Worm (Caenorhabditis elegans): ENCODE results near the gene T06A1.5.

The T06A1.5 gene

DNA sequence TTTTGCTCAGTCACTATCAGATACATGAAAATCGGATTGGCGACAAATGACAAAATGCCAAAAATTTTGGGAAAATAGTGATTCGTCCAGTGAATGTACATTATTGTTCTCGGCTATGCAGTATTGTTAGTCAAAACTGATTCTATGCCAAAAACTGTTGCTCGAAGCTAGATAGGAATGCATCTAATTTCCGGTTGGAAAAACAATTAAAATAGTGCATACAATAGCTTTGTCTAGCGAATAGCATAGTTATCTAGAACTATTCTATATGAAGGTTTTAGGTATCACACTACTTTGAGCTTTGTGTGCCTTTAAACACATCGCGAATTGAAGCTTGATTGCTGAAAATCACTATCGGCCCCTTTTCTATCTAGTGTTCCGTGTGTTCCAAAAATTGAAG is 37.8 kb downstream of the T06A1.5 start, which contains the start of gene srj-15:
TSS of gene srj-15 (minus strand) at position 101 of the 400 bp plus-strand sequence.
- TF ChIP-seq fkh-4 (tag; optimal IDR thresholded peaks at IDR 0.05; ENCODE audit: borderline replicate concordance) = no peak
- TF ChIP-seq tbx-2 (tag; optimal IDR thresholded peaks at IDR 0.05) = no peak
- TF ChIP-seq ceh-88 (GFP tag; IDR thresholded peaks at IDR 0.05) = no peak
- no peak for TF ChIP-seq snu-23 (GFP tag; optimal IDR thresholded peaks at IDR 0.05)
- TF ChIP-seq pag-3 (tag; optimal IDR thresholded peaks at IDR 0.05; ENCODE audit: borderline replicate concordance, insufficient read depth) = no peak
- no peak for TF ChIP-seq mep-1 (tag; optimal IDR thresholded peaks at IDR 0.05)
- no peak for TF ChIP-seq sox-4 (tag; optimal IDR thresholded peaks at IDR 0.05)
- no peak for TF ChIP-seq F16B12.6 (tag; optimal IDR thresholded peaks at IDR 0.05)
- TF ChIP-seq lir-3 (tag; optimal IDR thresholded peaks at IDR 0.05; ENCODE audit: poor library complexity) = no peak
- no peak for TF ChIP-seq lin-13 (GFP tag; optimal IDR thresholded peaks at IDR 0.05)
- no peak for TF ChIP-seq zag-1 (tag; optimal IDR thresholded peaks at IDR 0.05)
- TF ChIP-seq nhr-47 (tag; optimal IDR thresholded peaks at IDR 0.05) = no peak
- TF ChIP-seq ets-5 (GFP tag; IDR thresholded peaks at IDR 0.05) = no peak
- no peak for TF ChIP-seq egl-13 (tag; optimal IDR thresholded peaks at IDR 0.05)
- TF ChIP-seq lin-39 (tag; optimal IDR thresholded peaks at IDR 0.05) = no peak
- no peak for TF ChIP-seq aha-1 (tag; optimal IDR thresholded peaks at IDR 0.05)

- TF ChIP-seq skn-1 (tag; optimal IDR thresholded peaks at IDR 0.05) (no peak), nhr-84 (tag; optimal IDR thresholded peaks at IDR 0.05) (no peak), egl-27 (tag; optimal IDR thresholded peaks at IDR 0.05) (no peak), nhr-19 (GFP tag; conservative IDR thresholded peaks at IDR 0.05) (no peak), dsc-1 (tag; optimal IDR thresholded peaks at IDR 0.05) (no peak), hlh-4 (tag; optimal IDR thresholded peaks at IDR 0.05) (no peak), zag-1 (tag; optimal IDR thresholded peaks at IDR 0.05) (no peak), nhr-11 (tag; optimal IDR thresholded peaks at IDR 0.05) (no peak), hpl-2 (GFP tag; optimal IDR thresholded peaks at IDR 0.05) (no peak)
Measured at ce11 chrV:1966962-1967361, 39.9 kb downstream of the T06A1.5 start.

- TF ChIP-seq blmp-1 (tag; optimal IDR thresholded peaks at IDR 0.05) (peak; percentile 51), jun-1 (tag; optimal IDR thresholded peaks at IDR 0.05) (no peak)
Measured at ce11 chrV:1968809-1969208, 41.8 kb downstream of the T06A1.5 start.

DNA sequence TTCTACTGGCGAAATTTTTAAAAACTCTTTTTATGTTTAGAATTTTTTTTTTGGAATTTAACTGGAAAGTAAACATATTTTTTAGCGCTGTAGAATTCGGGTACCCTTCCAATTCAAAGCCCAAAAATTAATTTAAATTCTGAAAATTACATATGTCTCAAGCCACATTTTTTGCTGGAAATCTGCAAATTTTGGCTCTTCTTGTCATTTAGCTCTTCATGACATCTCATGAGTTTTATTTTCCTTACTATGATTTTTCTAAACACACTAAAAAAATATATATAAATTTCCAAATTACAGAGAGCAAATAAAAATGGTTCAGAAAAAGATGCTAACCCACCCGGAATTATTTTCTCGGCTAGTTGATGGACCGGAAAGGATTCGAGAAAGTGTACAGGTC is 42.2 kb downstream of the T06A1.5 start, which contains the start of gene acs-3:
TSS of gene acs-3 (plus strand) at position 301 of the 400 bp plus-strand sequence.
- TF ChIP-seq nhr-28 (tag; optimal IDR thresholded peaks at IDR 0.05) (no peak), lin-15B (tag; optimal IDR thresholded peaks at IDR 0.05) (no peak), zip-4 (GFP tag; optimal IDR thresholded peaks at IDR 0.05) (no peak), ama-1 (optimal IDR thresholded peaks at IDR 0.05) (no peak), zag-1 (tag; optimal IDR thresholded peaks at IDR 0.05) (no peak), nhr-19 (GFP tag; conservative IDR thresholded peaks at IDR 0.05) (no peak), nhr-12 (tag; optimal IDR thresholded peaks at IDR 0.05) (no peak)

- no peak for TF ChIP-seq fkh-4 (tag; optimal IDR thresholded peaks at IDR 0.05; ENCODE audit: borderline replicate concordance)
- no peak for TF ChIP-seq pag-3 (tag; optimal IDR thresholded peaks at IDR 0.05; ENCODE audit: borderline replicate concordance, insufficient read depth)
- no peak for TF ChIP-seq nhr-84 (tag; optimal IDR thresholded peaks at IDR 0.05)
- no peak for TF ChIP-seq sox-4 (tag; optimal IDR thresholded peaks at IDR 0.05)
- TF ChIP-seq snpc-4 (tag; optimal IDR thresholded peaks at IDR 0.05) = no peak
- TF ChIP-seq C04F5.9 (tag; optimal IDR thresholded peaks at IDR 0.05) = no peak
- TF ChIP-seq tbx-2 (tag; optimal IDR thresholded peaks at IDR 0.05) = no peak
- no peak for TF ChIP-seq unc-98 (GFP tag; IDR thresholded peaks at IDR 0.05)
Measured at ce11 chrV:1969690-1970089, 42.7 kb downstream of the T06A1.5 start.

DNA sequence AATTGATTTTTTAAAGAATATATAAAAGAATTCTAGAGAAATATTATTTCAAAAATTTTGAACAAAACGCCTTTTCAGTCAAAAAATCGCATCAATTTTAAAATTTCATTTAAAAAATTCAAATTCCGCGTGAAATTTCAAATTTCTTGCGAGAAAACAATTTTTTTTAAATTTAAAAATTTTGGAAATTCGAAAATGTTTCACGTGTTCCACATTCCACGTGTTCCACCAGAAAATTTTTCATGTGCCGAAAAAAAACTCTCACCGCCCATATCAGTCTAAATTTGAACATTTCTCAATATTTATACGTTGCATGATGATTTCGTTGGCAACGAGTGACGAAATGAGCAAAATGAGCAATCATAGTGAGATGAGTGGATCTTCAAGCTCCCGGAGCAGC is 48.0 kb downstream of the T06A1.5 start, which contains the start of gene fbxa-201:
TSS of gene fbxa-201 (plus strand) at position 301 of the 400 bp plus-strand sequence.
- TF ChIP-seq unc-86 (tag; optimal IDR thresholded peaks at IDR 0.05) = no peak
- TF ChIP-seq nhr-11 (tag; optimal IDR thresholded peaks at IDR 0.05) = no peak
- TF ChIP-seq sup-37 (GFP tag; optimal IDR thresholded peaks at IDR 0.05) = no peak
- no peak for TF ChIP-seq nhr-71 (tag; optimal IDR thresholded peaks at IDR 0.05)
- TF ChIP-seq nhr-76 (tag; optimal IDR thresholded peaks at IDR 0.05) = no peak
- no peak for TF ChIP-seq swsn-7 (tag; optimal IDR thresholded peaks at IDR 0.05)
